Worm (Caenorhabditis elegans) whole organism, L4/young adult: ENCODE results near the gene chil-9.
"Not testable (repeated sequence)": the region's sequence is repeated elsewhere in the genome, so short reads cannot be mapped to it uniquely, and the experiment has no call there.

Experiments
- W03F9.2 ChIP-seq: fragments of 150-350 bp; optimal IDR thresholded peaks from 2 replicates; lab custom pipeline; 2014; ENCODE audit warnings: missing biosample characterization, missing genetic modification characterization
- dao-5 ChIP-seq: sonication (generic microtip); optimal IDR thresholded peaks from 2 replicates; lab custom pipeline; 2016; ENCODE audit warnings: missing genotype, missing genetic modification characterization, moderate library complexity, missing compliant biosample characterization
- him-1 ChIP-seq: sonication (generic microtip); optimal IDR thresholded peaks from 2 replicates; lab custom pipeline; 2016; ENCODE audit warnings: missing genotype, missing genetic modification reagents, missing genetic modification characterization, missing compliant biosample characterization

Gene chil-9

ce11 chrII:9866378-9866777 lies 21.2 kb upstream of the chil-9 start, which contains the start of gene chil-1:
Gene chil-1, minus strand, starts transcription at chrII:9866478.
- TF ChIP-seq him-1 (tag; lab: Kevin White, UChicago); W03F9.2; dao-5: not testable (repeated sequence)

ce11 chrII:9862147-9862546 lies 17.0 kb upstream of the chil-9 start, which contains the start of gene C08H9.18:
Gene C08H9.18, minus strand, starts transcription at chrII:9862247.
- no peak for TF ChIP-seq dao-5
- TF ChIP-seq him-1 (tag; lab: Kevin White, UChicago), result no peak
- TF ChIP-seq W03F9.2, result no peak

ce11 chrII:9861394-9861793 lies 16.3 kb upstream of the chil-9 start, which contains the start of gene chil-3:
Gene chil-3, minus strand, starts transcription at chrII:9861494.
- no peak for TF ChIP-seq him-1 (tag; lab: Kevin White, UChicago)
- TF ChIP-seq dao-5, result no peak
- TF ChIP-seq W03F9.2, result no peak

ce11 chrII:9859575-9859974 lies 14.4 kb upstream of the chil-9 start, which contains the start of gene chil-5:
Gene chil-5, minus strand, starts transcription at chrII:9859675.
- TF ChIP-seq dao-5, result no peak
- no peak for TF ChIP-seq him-1 (tag; lab: Kevin White, UChicago)
- TF ChIP-seq W03F9.2, result no peak

- TF ChIP-seq dao-5, result no peak
- TF ChIP-seq him-1 (tag; lab: Kevin White, UChicago), result no peak
- no peak for TF ChIP-seq W03F9.2
Observed at ce11 chrII:9857791-9858190, 12.7 kb upstream of the chil-9 start, which contains the start of gene chil-6. Gene chil-6, minus strand, starts transcription at chrII:9857891.

- no peak for TF ChIP-seq W03F9.2
- TF ChIP-seq him-1 (tag; lab: Kevin White, UChicago), result no peak
- TF ChIP-seq dao-5, result no peak
Observed at ce11 chrII:9855620-9856019, 10.5 kb upstream of the chil-9 start, which contains the start of gene chil-4. Gene chil-4, minus strand, starts transcription at chrII:9855720.

ce11 chrII:9850945-9851344 lies 5.8 kb upstream of the chil-9 start, which contains the start of gene ZK938.10:
Gene ZK938.10, minus strand, starts transcription at chrII:9851045.
- TF ChIP-seq dao-5 (no peak), him-1 (tag; lab: Kevin White, UChicago) (no peak), W03F9.2 (no peak)

- TF ChIP-seq dao-5, result no peak
Observed at ce11 chrII:9849497-9849896, 4.4 kb upstream of the chil-9 start, which contains the start of gene old-2. Gene old-2, minus strand, starts transcription at chrII:9849597.

ce11 chrII:9841985-9842505 lies 3.1 kb downstream of the chil-9 start, which contains the start of gene rnh-1.2:
Gene rnh-1.2, minus strand, starts transcription at chrII:9842035.
- TF ChIP-seq him-1 (tag; lab: Kevin White, UChicago) (no peak), W03F9.2 (no peak), dao-5 (no peak)

ce11 chrII:9840313-9840712 lies 4.8 kb downstream of the chil-9 start, which contains the start of gene ZK938.11:
Gene ZK938.11, minus strand, starts transcription at chrII:9840413.
- no peak for TF ChIP-seq him-1 (tag; lab: Kevin White, UChicago)
- TF ChIP-seq dao-5, result no peak
- TF ChIP-seq W03F9.2, result no peak

ce11 chrII:9838260-9838935 lies 6.7 kb downstream of the chil-9 start, which contains the start of gene arrd-4:
Gene arrd-4, minus strand, starts transcription at chrII:9838310.
- TF ChIP-seq W03F9.2, result no peak
- TF ChIP-seq him-1 (tag; lab: Kevin White, UChicago), result no peak
- no peak for TF ChIP-seq dao-5

ce11 chrII:9835958-9836357 lies 9.2 kb downstream of the chil-9 start:
- no peak for TF ChIP-seq him-1 (tag; lab: Kevin White, UChicago)
- TF ChIP-seq dao-5, result no peak
- TF ChIP-seq W03F9.2, result no peak

- TF ChIP-seq W03F9.2 (no peak), dao-5 (no peak), him-1 (tag; lab: Kevin White, UChicago) (no peak)
Observed at ce11 chrII:9834921-9835320, 10.2 kb downstream of the chil-9 start, which contains the start of gene arrd-5. Gene arrd-5, plus strand, starts transcription at chrII:9835221.

ce11 chrII:9833855-9834254 lies 11.3 kb downstream of the chil-9 start, which contains the start of gene ZK938.3:
Gene ZK938.3, minus strand, starts transcription at chrII:9833955.
- TF ChIP-seq dao-5, result no peak

ce11 chrII:9831033-9831432 lies 14.1 kb downstream of the chil-9 start, which contains the start of gene ZK938.12:
Gene ZK938.12, plus strand, starts transcription at chrII:9831333.
- no peak for TF ChIP-seq W03F9.2
- no peak for TF ChIP-seq dao-5
- no peak for TF ChIP-seq him-1 (tag; lab: Kevin White, UChicago)
